Fruit fly (Drosophila melanogaster) whole organism, embryonic: Measurements from ENCODE around the gene stck.

Experiments used
- Antp ChIP-seq: fragments of 200-800 bp; sonication (Bioruptor generic); optimal IDR thresholded peaks from 3 replicates; lab custom pipeline; 2016; ENCODE audit warnings: missing biosample characterization, missing genetic modification characterization
- Atf3 ChIP-seq: fragments of 200-800 bp; sonication (Bioruptor generic); optimal IDR thresholded peaks from 3 replicates; lab custom pipeline; 2016; ENCODE audit warnings: missing biosample characterization, missing genetic modification characterization
- CG10959 ChIP-seq: fragments of 200-800 bp; sonication (Bioruptor generic); IDR thresholded peaks from 2 replicates; pipeline ENCODE4 v1.3.6; 2022; ENCODE audit warnings: missing biosample characterization, missing genetic modification characterization
- CG11456 ChIP-seq: fragments of 200-800 bp; sonication (Bioruptor generic); IDR thresholded peaks from 3 replicates; pipeline ENCODE4 v1.3.6; 2022; ENCODE audit warnings: missing biosample characterization, missing genetic modification characterization
- CG12219 ChIP-seq: fragments of 200-800 bp; sonication (Bioruptor generic); optimal IDR thresholded peaks from 3 replicates; lab custom pipeline; 2018; ENCODE audit warnings: missing biosample characterization, mild to moderate bottlenecking, missing genetic modification characterization
- CG13624 ChIP-seq: fragments of 200-800 bp; sonication (Bioruptor generic); optimal IDR thresholded peaks from 2 replicates; lab custom pipeline; 2016; ENCODE audit warnings: missing biosample characterization, missing genetic modification characterization
- CG14710 ChIP-seq: fragments of 200-800 bp; sonication (Bioruptor generic); optimal IDR thresholded peaks from 3 replicates; lab custom pipeline; 2019; ENCODE audit warnings: missing biosample characterization, mild to moderate bottlenecking, missing genetic modification characterization, moderate library complexity
- CG14965 ChIP-seq: fragments of 200-800 bp; sonication (Bioruptor generic); optimal IDR thresholded peaks from 2 replicates; lab custom pipeline; 2016; ENCODE audit warnings: missing biosample characterization, missing genetic modification characterization, borderline replicate concordance
- CG15011 ChIP-seq: fragments of 200-800 bp; sonication (Bioruptor generic); optimal IDR thresholded peaks from 3 replicates; lab custom pipeline; 2018; ENCODE audit warnings: missing biosample characterization, mild to moderate bottlenecking, missing genetic modification characterization
- CG3163 ChIP-seq: fragments of 200-800 bp; sonication (Bioruptor generic); optimal IDR thresholded peaks from 3 replicates; lab custom pipeline; 2016; ENCODE audit warnings: missing biosample characterization, missing genetic modification characterization
- CG32767 ChIP-seq: fragments of 200-800 bp; sonication (Bioruptor generic); IDR thresholded peaks from 2 replicates; pipeline ENCODE4 v1.3.6; 2022; ENCODE audit warnings: missing biosample characterization, missing genetic modification characterization
- CG33213 ChIP-seq: fragments of 200-800 bp; sonication (Bioruptor generic); optimal IDR thresholded peaks from 3 replicates; lab custom pipeline; 2016; ENCODE audit warnings: missing biosample characterization, missing genetic modification characterization
- CG3847 ChIP-seq: fragments of 200-800 bp; sonication (Bioruptor generic); IDR thresholded peaks from 2 replicates; pipeline ENCODE4 v1.3.6; 2022; ENCODE audit warnings: missing biosample characterization, missing genetic modification characterization
- CG4617 ChIP-seq: fragments of 200-800 bp; sonication (Bioruptor generic); optimal IDR thresholded peaks from 3 replicates; lab custom pipeline; 2016; ENCODE audit warnings: missing biosample characterization, missing genetic modification characterization, borderline replicate concordance
- CG7357 ChIP-seq: fragments of 200-800 bp; sonication (Bioruptor generic); IDR thresholded peaks from 3 replicates; pipeline ENCODE4 v1.3.6; 2022; ENCODE audit warnings: missing biosample characterization, missing genetic modification characterization
- CG7839 ChIP-seq: fragments of 200-800 bp; sonication (Bioruptor generic); optimal IDR thresholded peaks from 3 replicates; lab custom pipeline; 2018; ENCODE audit warnings: missing biosample characterization, mild to moderate bottlenecking, missing genetic modification characterization, moderate library complexity
- CG8089 ChIP-seq: fragments of 200-800 bp; sonication (Bioruptor generic); optimal IDR thresholded peaks from 3 replicates; lab custom pipeline; 2016; ENCODE audit warnings: missing biosample characterization, missing genetic modification characterization
- CG8290 ChIP-seq, 3 experiments: fragments of 200-800 bp; sonication (Bioruptor generic); optimal IDR thresholded peaks; 2 replicates each; lab custom pipeline; 2016 to 2019; ENCODE audit warnings: missing biosample characterization in 3 of 3, missing genetic modification characterization in 3 of 3, mild to moderate bottlenecking in 2 of 3, moderate library complexity in 1 of 3
- CG8388 ChIP-seq: fragments of 200-800 bp; sonication (Bioruptor generic); optimal IDR thresholded peaks from 2 replicates; lab custom pipeline; 2019; ENCODE audit warnings: missing biosample characterization, mild to moderate bottlenecking, missing genetic modification characterization, moderate library complexity
- D19A ChIP-seq: fragments of 200-800 bp; optimal IDR thresholded peaks from 3 replicates; lab custom pipeline; 2019; ENCODE audit warnings: missing biosample characterization, mild to moderate bottlenecking, missing genetic modification characterization, moderate library complexity
- Dip2 ChIP-seq: fragments of 200-800 bp; sonication (Bioruptor generic); IDR thresholded peaks from 2 replicates; pipeline ENCODE4 v1.3.6; 2022; ENCODE audit warnings: missing biosample characterization, missing genetic modification characterization
- Dip3 ChIP-seq: fragments of 200-800 bp; sonication (Bioruptor generic); optimal IDR thresholded peaks from 3 replicates; lab custom pipeline; 2016; ENCODE audit warnings: missing biosample characterization, missing genetic modification characterization
- Dp ChIP-seq: fragments of 200-800 bp; sonication (Bioruptor generic); optimal IDR thresholded peaks from 2 replicates; lab custom pipeline; 2018; ENCODE audit warnings: missing biosample characterization, mild to moderate bottlenecking, missing genetic modification characterization, moderate library complexity
- Eip74EF ChIP-seq, 2 experiments: fragments of 200-800 bp in 1 of 2; fragments of >200 bp in 1 of 2; sonication (Bioruptor generic) in 1 of 2; optimal IDR thresholded peaks; 2 replicates each; lab custom pipeline; 2017 to 2019; ENCODE audit warnings: missing biosample characterization in 2 of 2, missing genetic modification characterization in 2 of 2, mild to moderate bottlenecking in 1 of 2, moderate library complexity in 1 of 2
- Elba2 ChIP-seq: fragments of 200-800 bp; sonication (Bioruptor generic); optimal IDR thresholded peaks from 3 replicates; lab custom pipeline; 2016; ENCODE audit warnings: missing biosample characterization, missing genetic modification characterization
- H2.0 ChIP-seq: fragments of 200-800 bp; sonication (Bioruptor generic); IDR thresholded peaks from 2 replicates; pipeline ENCODE4 v1.3.6; 2022; ENCODE audit warnings: missing biosample characterization, missing genetic modification characterization
- HLH4C ChIP-seq: fragments of 200-800 bp; sonication (Bioruptor generic); IDR thresholded peaks from 3 replicates; pipeline ENCODE4 v1.3.6; 2022; ENCODE audit warnings: missing biosample characterization, missing genetic modification characterization; ENCODE audit not compliant: partially characterized antibody
- Kr ChIP-seq: fragments of 200-800 bp; sonication (Bioruptor generic); optimal IDR thresholded peaks from 2 replicates; lab custom pipeline; 2017; ENCODE audit warnings: missing biosample characterization, mild to moderate bottlenecking, missing genetic modification characterization
- MTF-1 ChIP-seq: fragments of 200-800 bp; sonication (Bioruptor generic); optimal IDR thresholded peaks from 2 replicates; lab custom pipeline; 2018; ENCODE audit warnings: missing biosample characterization, mild to moderate bottlenecking, missing genetic modification characterization, borderline replicate concordance
- Mad ChIP-seq: fragments of 200-800 bp; sonication (Bioruptor generic); optimal IDR thresholded peaks from 2 replicates; lab custom pipeline; 2016; ENCODE audit warnings: missing biosample characterization, missing genetic modification characterization
- NC2α ChIP-seq: fragments of 200-800 bp; sonication (Bioruptor generic); optimal IDR thresholded peaks from 2 replicates; lab custom pipeline; 2016; ENCODE audit warnings: missing biosample characterization, missing genetic modification characterization
- Nf-YB ChIP-seq: fragments of 200-800 bp; sonication (Bioruptor generic); optimal IDR thresholded peaks from 3 replicates; lab custom pipeline; 2019; ENCODE audit warnings: missing biosample characterization, mild to moderate bottlenecking, missing genetic modification characterization, moderate library complexity
- Optix ChIP-seq: fragments of 200-800 bp; sonication (Bioruptor generic); IDR thresholded peaks from 3 replicates; pipeline ENCODE4 v1.3.6; 2022; ENCODE audit warnings: missing biosample characterization, missing genetic modification characterization
- bcd ChIP-seq: fragments of 200-800 bp; sonication (Bioruptor generic); optimal IDR thresholded peaks from 2 replicates; lab custom pipeline; 2017; ENCODE audit warnings: missing biosample characterization, mild to moderate bottlenecking, missing genetic modification characterization
- br ChIP-seq: fragments of >200 bp; optimal IDR thresholded peaks from 2 replicates; lab custom pipeline; 2017
- chn ChIP-seq: fragments of 200-800 bp; sonication (Bioruptor generic); optimal IDR thresholded peaks from 2 replicates; lab custom pipeline; 2016; ENCODE audit warnings: missing biosample characterization, missing genetic modification characterization
- danr ChIP-seq: fragments of 200-800 bp; sonication (Bioruptor generic); IDR thresholded peaks from 2 replicates; pipeline ENCODE4 v1.3.6; 2022; ENCODE audit warnings: missing biosample characterization, missing genetic modification characterization
- dpn ChIP-seq, 2 experiments: fragments of 200-800 bp; sonication (Bioruptor generic); optimal IDR thresholded peaks; 3 replicates each; lab custom pipeline; 2016; ENCODE audit warnings: missing biosample characterization in 2 of 2, missing genetic modification characterization in 2 of 2
- ewg ChIP-seq: fragments of 200-800 bp; sonication (Bioruptor generic); optimal IDR thresholded peaks from 3 replicates; lab custom pipeline; 2017; ENCODE audit warnings: mild to moderate bottlenecking, missing biosample characterization, missing genetic modification reagents, missing genetic modification characterization
- gcm ChIP-seq: fragments of 200-800 bp; sonication (Bioruptor generic); optimal IDR thresholded peaks from 2 replicates; lab custom pipeline; 2019; ENCODE audit warnings: missing biosample characterization, mild to moderate bottlenecking, missing genetic modification characterization, moderate library complexity
- gfzf ChIP-seq: fragments of 200-800 bp; sonication (Bioruptor generic); optimal IDR thresholded peaks from 2 replicates; lab custom pipeline; 2016; ENCODE audit warnings: missing biosample characterization, mild to moderate bottlenecking, missing genetic modification characterization, moderate library complexity
- grau ChIP-seq: fragments of 200-800 bp; optimal IDR thresholded peaks from 3 replicates; lab custom pipeline; 2019; ENCODE audit warnings: missing biosample characterization, mild to moderate bottlenecking, missing genetic modification characterization, moderate library complexity
- hb ChIP-seq: fragments of 200-800 bp; sonication (Bioruptor generic); IDR thresholded peaks from 3 replicates; pipeline ENCODE4 v1.3.6; 2022; ENCODE audit warnings: missing biosample characterization, missing genetic modification characterization; ENCODE audit not compliant: partially characterized antibody
- klu ChIP-seq: fragments of 200-800 bp; sonication (Bioruptor generic); IDR thresholded peaks from 2 replicates; pipeline ENCODE4 v1.3.6; 2022; ENCODE audit warnings: missing biosample characterization, missing genetic modification characterization
- sd ChIP-seq: fragments of 200-800 bp; sonication (Bioruptor generic); optimal IDR thresholded peaks from 3 replicates; lab custom pipeline; 2018; ENCODE audit warnings: missing biosample characterization, mild to moderate bottlenecking, missing genetic modification characterization, moderate library complexity
- sima ChIP-seq: fragments of 200-800 bp; sonication (Bioruptor generic); optimal IDR thresholded peaks from 2 replicates; lab custom pipeline; 2016; ENCODE audit warnings: missing biosample characterization, missing genetic modification characterization
- stc ChIP-seq: fragments of 200-800 bp; sonication (Bioruptor generic); IDR thresholded peaks from 2 replicates; pipeline ENCODE4 v1.3.6; 2022; ENCODE audit warnings: missing biosample characterization, missing genetic modification characterization
- toy ChIP-seq: fragments of 200-800 bp; sonication (Bioruptor generic); IDR thresholded peaks from 2 replicates; pipeline ENCODE4 v1.3.6; 2022; ENCODE audit warnings: missing biosample characterization, missing genetic modification characterization
- usp ChIP-seq: fragments of >200 bp; optimal IDR thresholded peaks from 2 replicates; lab custom pipeline; 2017; ENCODE audit warnings: missing biosample characterization, missing genetic modification characterization
- z ChIP-seq: fragments of 200-800 bp; sonication (Bioruptor generic); IDR thresholded peaks from 3 replicates; pipeline ENCODE4 v1.3.6; 2022; ENCODE audit warnings: missing biosample characterization, missing genetic modification characterization

The stck gene

dm6 chr3R:8316344-8317105 lies 40.3 kb upstream of the stck start, which contains the start of gene Coq2 (continued):
- TF ChIP-seq sima (GFP tag; lab: Kevin White, UChicago) (no peak), Eip74EF (GFP tag; optimal IDR thresholded peaks at IDR 0.05; lab: Kevin White, UChicago) (no peak), CG8388 (GFP tag; lab: Kevin White, UChicago) (no peak), bcd (GFP tag; lab: Kevin White, UChicago) (no peak), Mad (GFP tag; lab: Kevin White, UChicago) (no peak), CG7357 (GFP tag; lab: Robert Waterston, UW) (no peak), CG8089 (GFP tag; lab: Kevin White, UChicago) (no peak), HLH4C (GFP tag; lab: Robert Waterston, UW) (no peak), CG3163 (GFP tag; lab: Kevin White, UChicago) (no peak), Dip3 (GFP tag; lab: Kevin White, UChicago) (no peak), CG8290 (GFP tag; optimal IDR thresholded peaks at IDR 0.05; lab: Kevin White, UChicago) (no peak), CG8290 (tag; optimal IDR thresholded peaks at IDR 0.05; lab: Kevin White, UChicago) (no peak), Optix (GFP tag; lab: Robert Waterston, UW) (no peak), CG11456 (GFP tag; lab: Robert Waterston, UW) (no peak), CG14710 (peak; percentile 29), CG10959 (GFP tag; lab: Robert Waterston, UW) (no peak), MTF-1 (GFP tag; lab: Kevin White, UChicago) (peak; percentile 100), sd (tag; lab: Kevin White, UChicago) (peak; percentile 92), hb (GFP tag; lab: Robert Waterston, UW) (no peak), br (lab: Kevin White, UChicago) (no peak), NC2α (GFP tag; lab: Kevin White, UChicago) (no peak), Nf-YB (peak; percentile 14), H2.0 (GFP tag; lab: Robert Waterston, UW) (no peak), Kr (no peak), D19A (tag; lab: Kevin White, UChicago) (no peak), grau (tag; lab: Kevin White, UChicago) (no peak), CG15011 (GFP tag; lab: Kevin White, UChicago) (no peak), Elba2 (GFP tag; lab: Kevin White, UChicago) (no peak), CG14965 (GFP tag; lab: Kevin White, UChicago) (no peak), stc (GFP tag; lab: Robert Waterston, UW) (no peak), gfzf (GFP tag; lab: Kevin White, UChicago) (peak; percentile 13), gcm (GFP tag; lab: Kevin White, UChicago) (no peak), CG13624 (GFP tag; lab: Kevin White, UChicago) (no peak), Atf3 (no peak), usp (no peak), z (no peak), danr (GFP tag; lab: Robert Waterston, UW) (no peak), CG4617 (GFP tag; lab: Kevin White, UChicago) (peak; percentile 65), CG7839 (tag; lab: Kevin White, UChicago) (no peak), ewg (GFP tag; lab: Kevin White, UChicago) (peak; percentile 38), Antp (GFP tag; lab: Kevin White, UChicago) (no peak), klu (GFP tag; lab: Robert Waterston, UW) (no peak), toy (GFP tag; lab: Robert Waterston, UW) (no peak), CG33213 (peak; percentile 21), Dip2 (GFP tag; lab: Robert Waterston, UW) (no peak), CG12219 (GFP tag; lab: Kevin White, UChicago) (no peak), dpn (GFP tag; optimal IDR thresholded peaks at IDR 0.05; lab: Kevin White, UChicago) (no peak), chn (GFP tag; lab: Kevin White, UChicago) (no peak), CG32767 (no peak), CG3847 (peak; percentile 77), Dp (GFP tag; lab: Kevin White, UChicago) (peak; percentile 93)
